Worm (Caenorhabditis elegans) whole organism, L1 larva: ENCODE results near the gene D1086.8.

Source experiments
- C34B4.2 ChIP-seq: sonication (generic microtip); optimal IDR thresholded peaks from 2 replicates; lab custom pipeline; 2017; ENCODE audit warnings: mild to moderate bottlenecking, missing genetic modification characterization, missing compliant biosample characterization
- F16B12.6 ChIP-seq: fragments of 150-350 bp; optimal IDR thresholded peaks from 2 replicates; lab custom pipeline; 2014; ENCODE audit warnings: missing biosample characterization, missing genetic modification characterization
- Y116A8C.19 ChIP-seq: sonication (generic microtip); optimal IDR thresholded peaks from 2 replicates; lab custom pipeline; 2016; ENCODE audit warnings: missing compliant biosample characterization, missing genetic modification characterization, borderline replicate concordance
- ama-1 ChIP-seq: fragments of 150-350 bp; optimal IDR thresholded peaks from 2 replicates; lab custom pipeline; 2014
- ceh-63 ChIP-seq: fragments of 200-800 bp; sonication (Bioruptor generic); optimal IDR thresholded peaks from 2 replicates; lab custom pipeline; 2018; ENCODE audit warnings: mild to moderate bottlenecking, missing genetic modification characterization, missing compliant biosample characterization
- ceh-8 ChIP-seq: fragments of 200-800 bp; sonication (Bioruptor generic); optimal IDR thresholded peaks from 2 replicates; lab custom pipeline; 2018; ENCODE audit warnings: mild to moderate bottlenecking, missing genetic modification characterization, moderate library complexity, missing compliant biosample characterization
- ceh-82 ChIP-seq, 3 experiments: fragments of 150-350 bp in 1 of 3; sonication (generic microtip) in 2 of 3; optimal IDR thresholded peaks; 2 replicates each; lab custom pipeline; 2014 to 2017; ENCODE audit warnings: missing biosample characterization in 3 of 3, missing genetic modification characterization in 3 of 3
- ceh-88 ChIP-seq: fragments of 200-800 bp; sonication (Bioruptor generic); IDR thresholded peaks from 2 replicates; pipeline ENCODE4 v1.3.6; 2022; ENCODE audit warnings: missing genetic modification characterization, missing compliant biosample characterization
- dpl-1 ChIP-seq, 3 experiments: fragments of 150-350 bp in 2 of 3; sonication (generic microtip) in 1 of 3; optimal IDR thresholded peaks; 2 replicates each; lab custom pipeline; 2014 to 2017; ENCODE audit warnings: missing biosample characterization in 3 of 3, missing genetic modification characterization in 3 of 3, missing genetic modification reagents in 3 of 3
- dsc-1 ChIP-seq: sonication (generic microtip); optimal IDR thresholded peaks from 2 replicates; lab custom pipeline; 2016; ENCODE audit warnings: mild to moderate bottlenecking, missing genetic modification characterization, missing compliant biosample characterization
- egl-13 ChIP-seq: sonication (generic microtip); optimal IDR thresholded peaks from 2 replicates; lab custom pipeline; 2016; ENCODE audit warnings: missing genotype, missing genetic modification reagents, missing genetic modification characterization, missing compliant biosample characterization
- elt-3 ChIP-seq, 6 experiments: fragments of 150-350 bp in 1 of 6; sonication (generic microtip); optimal IDR thresholded peaks; 2 replicates each; lab custom pipeline; 2017 to 2018; ENCODE audit warnings: missing biosample characterization in 6 of 6, missing genetic modification characterization in 6 of 6, inconsistent platforms in 1 of 6
- fkh-4 ChIP-seq: sonication (generic microtip); optimal IDR thresholded peaks from 2 replicates; lab custom pipeline; 2016; ENCODE audit warnings: missing compliant biosample characterization, missing genetic modification characterization, borderline replicate concordance
- fkh-8 ChIP-seq: sonication (generic microtip); optimal IDR thresholded peaks from 2 replicates; lab custom pipeline; 2016; ENCODE audit warnings: mild to moderate bottlenecking, missing genetic modification characterization, missing compliant biosample characterization
- grh-1 ChIP-seq: fragments of 200-800 bp; sonication (Bioruptor generic); IDR thresholded peaks from 2 replicates; pipeline ENCODE4 v1.3.6; 2022; ENCODE audit warnings: missing genetic modification reagents, missing genetic modification characterization, missing compliant biosample characterization
- hlh-4 ChIP-seq: sonication (generic microtip); optimal IDR thresholded peaks from 2 replicates; lab custom pipeline; 2016; ENCODE audit warnings: mild to moderate bottlenecking, missing genetic modification characterization, missing compliant biosample characterization
- isw-1 ChIP-seq: fragments of 200-800 bp; sonication (Bioruptor generic); IDR thresholded peaks from 2 replicates; pipeline ENCODE4 v1.3.6; 2022; ENCODE audit warnings: missing genetic modification characterization, missing compliant biosample characterization
- jun-1 ChIP-seq: fragments of 150-350 bp; optimal IDR thresholded peaks from 2 replicates; lab custom pipeline; 2014; ENCODE audit warnings: missing biosample characterization, missing genetic modification reagents, missing genetic modification characterization
- lin-13 ChIP-seq: fragments of 150-350 bp; optimal IDR thresholded peaks from 2 replicates; lab custom pipeline; 2014; ENCODE audit warnings: missing biosample characterization, missing genetic modification reagents, missing genetic modification characterization
- lin-15B ChIP-seq: fragments of 150-350 bp; sonication (generic microtip); optimal IDR thresholded peaks from 3 replicates; lab custom pipeline; 2014; ENCODE audit warnings: missing biosample characterization, missing genetic modification characterization
- lin-35 ChIP-seq, 2 experiments: fragments of 150-350 bp; optimal IDR thresholded peaks; 2 replicates each; lab custom pipeline; 2014; ENCODE audit warnings: missing biosample characterization in 2 of 2, missing genetic modification characterization in 2 of 2, missing genetic modification reagents in 2 of 2
- lin-39 ChIP-seq: fragments of 150-350 bp; optimal IDR thresholded peaks from 2 replicates; lab custom pipeline; 2014; ENCODE audit warnings: missing biosample characterization, missing genetic modification reagents, missing genetic modification characterization
- lir-3 ChIP-seq: sonication (generic microtip); optimal IDR thresholded peaks from 2 replicates; lab custom pipeline; 2016; ENCODE audit warnings: mild to moderate bottlenecking, missing genetic modification characterization, moderate library complexity, missing compliant biosample characterization; ENCODE audit not compliant: poor library complexity
- mab-9 ChIP-seq: fragments of 200-800 bp; sonication (Bioruptor generic); IDR thresholded peaks from 2 replicates; pipeline ENCODE4 v1.3.6; 2022; ENCODE audit warnings: missing genetic modification reagents, missing genetic modification characterization, missing compliant biosample characterization
- mef-2 ChIP-seq: fragments of 150-350 bp; optimal IDR thresholded peaks from 2 replicates; lab custom pipeline; 2014; ENCODE audit warnings: missing biosample characterization, missing genetic modification characterization
- mep-1 ChIP-seq: fragments of 150-350 bp; optimal IDR thresholded peaks from 2 replicates; lab custom pipeline; 2014; ENCODE audit warnings: missing biosample characterization, missing genetic modification characterization
- nhr-20 ChIP-seq: sonication (generic microtip); optimal IDR thresholded peaks from 2 replicates; lab custom pipeline; 2016; ENCODE audit warnings: mild to moderate bottlenecking, missing genetic modification characterization, missing compliant biosample characterization
- nhr-237 ChIP-seq: fragments of 150-350 bp; optimal IDR thresholded peaks from 2 replicates; lab custom pipeline; 2014; ENCODE audit warnings: missing biosample characterization, missing genetic modification characterization
- nhr-85 ChIP-seq: sonication (generic microtip); peaks from one replicate; lab custom pipeline; 2016; ENCODE audit warnings: missing genetic modification characterization, inconsistent platforms, missing compliant biosample characterization
- nhr-90 ChIP-seq: sonication (generic microtip); optimal IDR thresholded peaks from 2 replicates; lab custom pipeline; 2016; ENCODE audit warnings: mild to moderate bottlenecking, missing genetic modification characterization, missing compliant biosample characterization; ENCODE audit not compliant: poor library complexity
- pqm-1 ChIP-seq: sonication (generic microtip); optimal IDR thresholded peaks from 3 replicates; lab custom pipeline; 2017; ENCODE audit warnings: missing biosample characterization, missing genetic modification characterization
- rnt-1 ChIP-seq: sonication (generic microtip); optimal IDR thresholded peaks from 2 replicates; lab custom pipeline; 2016; ENCODE audit warnings: mild to moderate bottlenecking, missing genetic modification characterization, moderate library complexity, missing compliant biosample characterization
- skn-1 ChIP-seq: fragments of 150-350 bp; optimal IDR thresholded peaks from 2 replicates; lab custom pipeline; 2014; ENCODE audit warnings: missing biosample characterization, missing genetic modification characterization
- snpc-4 ChIP-seq: fragments of 150-350 bp; optimal IDR thresholded peaks from 2 replicates; lab custom pipeline; 2014; ENCODE audit warnings: missing biosample characterization, missing genetic modification characterization
- snu-23 ChIP-seq: sonication (generic microtip); optimal IDR thresholded peaks from 2 replicates; lab custom pipeline; 2016; ENCODE audit warnings: missing genetic modification characterization, missing compliant biosample characterization
- sox-4 ChIP-seq: sonication (generic microtip); optimal IDR thresholded peaks from 2 replicates; lab custom pipeline; 2016; ENCODE audit warnings: missing genetic modification characterization, missing compliant biosample characterization
- sup-37 ChIP-seq: fragments of 200-800 bp; sonication (Bioruptor generic); optimal IDR thresholded peaks from 2 replicates; lab custom pipeline; 2018; ENCODE audit warnings: mild to moderate bottlenecking, missing genetic modification characterization, missing compliant biosample characterization
- swsn-7 ChIP-seq: sonication (generic microtip); optimal IDR thresholded peaks from 2 replicates; lab custom pipeline; 2016; ENCODE audit warnings: missing genetic modification characterization, missing compliant biosample characterization
- tlp-1 ChIP-seq: fragments of 150-350 bp; optimal IDR thresholded peaks from 2 replicates; lab custom pipeline; 2014; ENCODE audit warnings: missing biosample characterization, missing genetic modification characterization
- unc-130 ChIP-seq: fragments of 150-350 bp; optimal IDR thresholded peaks from 2 replicates; lab custom pipeline; 2017; ENCODE audit warnings: missing biosample characterization, missing genetic modification characterization, inconsistent platforms
- unc-98 ChIP-seq: fragments of 200-800 bp; sonication (Bioruptor generic); IDR thresholded peaks from 2 replicates; pipeline ENCODE4 v1.3.6; 2022; ENCODE audit warnings: missing genetic modification characterization, missing compliant biosample characterization
- vab-15 ChIP-seq: sonication (generic microtip); optimal IDR thresholded peaks from 2 replicates; lab custom pipeline; 2017; ENCODE audit warnings: missing genotype, mild to moderate bottlenecking, missing genetic modification characterization, missing compliant biosample characterization
- xbp-1 ChIP-seq: sonication (generic microtip); optimal IDR thresholded peaks from 2 replicates; lab custom pipeline; 2016; ENCODE audit warnings: missing genetic modification characterization, missing compliant biosample characterization

Gene D1086.8

DNA sequence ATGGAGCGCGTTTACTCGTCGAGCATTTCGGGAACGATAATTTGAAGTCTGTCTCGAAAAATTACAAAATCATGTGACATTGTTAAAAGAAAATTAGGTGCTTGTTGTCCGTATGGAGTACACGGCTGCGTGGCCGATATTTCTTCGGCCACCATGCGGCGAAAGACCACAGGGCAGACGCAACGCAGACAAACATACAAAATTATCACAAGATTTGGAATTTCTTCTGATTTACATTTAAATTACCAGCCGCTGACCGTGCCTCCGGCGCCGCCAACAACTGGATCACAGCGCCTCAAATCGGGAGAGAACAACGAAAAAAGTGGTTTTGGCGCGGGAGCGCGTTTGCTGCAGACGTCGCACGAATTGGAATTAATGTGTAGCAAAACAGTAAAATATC is 38.8 kb upstream of the D1086.8 start (continued):
- TF ChIP-seq swsn-7 (tag; lab: Kevin White, UChicago), result peak; percentile 98
- TF ChIP-seq rnt-1 (tag; lab: Kevin White, UChicago), result peak; percentile 100
- TF ChIP-seq ceh-8, result peak; percentile 97
- peak; percentile 98 for TF ChIP-seq snu-23
- TF ChIP-seq Y116A8C.19, result peak; percentile 98
- TF ChIP-seq lin-15B, result peak; percentile 65
- TF ChIP-seq grh-1, result peak; percentile 99
- peak; percentile 100 for TF ChIP-seq fkh-4 (tag; lab: Kevin White, UChicago)
- peak; percentile 99 for TF ChIP-seq isw-1
- peak; percentile 19 for TF ChIP-seq F16B12.6
- TF ChIP-seq nhr-20 (tag; lab: Kevin White, UChicago), result peak; percentile 99
- TF ChIP-seq unc-98 (GFP tag; lab: Robert Waterston, UW), result peak; percentile 100
- peak; percentile 97 for TF ChIP-seq fkh-8 (tag; lab: Kevin White, UChicago)
- peak; percentile 83 to 89 for TF ChIP-seq lin-35 (GFP tag; optimal IDR thresholded peaks at IDR 0.05; lab: Kevin White, UChicago)
- peak; percentile 62 for TF ChIP-seq skn-1 (tag; lab: Kevin White, UChicago)
- peak; percentile 92 for TF ChIP-seq C34B4.2 (tag; lab: Kevin White, UChicago)
- peak; percentile 97 for TF ChIP-seq ceh-63 (GFP tag; lab: Kevin White, UChicago)
- peak; percentile 87 for TF ChIP-seq jun-1 (tag; lab: Kevin White, UChicago)
- TF ChIP-seq ceh-88 (GFP tag; lab: Robert Waterston, UW), result peak; percentile 99
- TF ChIP-seq dsc-1 (tag; lab: Kevin White, UChicago), result peak; percentile 99
- peak; percentile 98 for TF ChIP-seq egl-13 (tag; lab: Kevin White, UChicago)
- peak; percentile 92 for TF ChIP-seq lin-13 (GFP tag; lab: Kevin White, UChicago)
- TF ChIP-seq sox-4 (tag; lab: Kevin White, UChicago), result peak; percentile 98
- peak; percentile 93 for TF ChIP-seq lin-39
- TF ChIP-seq nhr-85, result peak; percentile 100
- TF ChIP-seq xbp-1 (tag; lab: Kevin White, UChicago), result peak; percentile 96
- TF ChIP-seq hlh-4 (tag; lab: Kevin White, UChicago), result peak; percentile 95
- TF ChIP-seq vab-15, result peak; percentile 88
- TF ChIP-seq snpc-4 (tag; lab: Kevin White, UChicago), result peak; percentile 85
- TF ChIP-seq nhr-237, result peak; percentile 63
- TF ChIP-seq sup-37, result peak; percentile 94
- peak; percentile 83 for TF ChIP-seq mep-1 (tag; lab: Kevin White, UChicago)
- peak; percentile 98 for TF ChIP-seq unc-130 (tag; lab: Kevin White, UChicago)
- TF ChIP-seq elt-3 (tag; optimal IDR thresholded peaks at IDR 0.05; lab: Kevin White, UChicago), result peak in 4 of 6 experiments; percentile 18 to 85 (median 64)

DNA sequence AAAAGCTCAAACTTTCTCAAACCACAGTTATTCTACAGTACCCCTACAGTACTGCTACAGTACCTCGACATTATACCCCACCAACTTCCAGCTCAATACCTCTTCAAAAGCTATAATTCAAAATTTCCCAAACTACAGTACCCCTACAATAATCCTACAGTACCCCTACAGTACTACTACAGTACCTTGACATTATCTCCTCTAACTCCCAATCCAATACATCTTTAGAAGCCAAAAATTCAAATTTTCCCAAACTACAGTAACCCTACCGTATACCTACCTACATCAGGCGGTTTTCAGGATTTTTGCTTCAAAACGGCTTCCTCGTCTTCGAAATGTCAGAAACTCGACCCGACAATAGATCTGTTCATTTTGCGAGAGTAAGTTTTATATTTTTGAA is 36.4 kb upstream of the D1086.8 start, which contains the start of gene F58D12.3:
TSS of gene F58D12.3 (plus strand) at position 301 of the 400 bp plus-strand sequence.
- no peak for TF ChIP-seq lin-35 (GFP tag; optimal IDR thresholded peaks at IDR 0.05; lab: Kevin White, UChicago)
- no peak for TF ChIP-seq mab-9 (GFP tag; lab: Robert Waterston, UW)
- TF ChIP-seq mef-2 (tag; lab: Kevin White, UChicago), result no peak
- TF ChIP-seq ceh-8, result no peak
- TF ChIP-seq nhr-90 (tag; lab: Kevin White, UChicago), result no peak
- TF ChIP-seq, all 84 proteins: peak for 0

DNA sequence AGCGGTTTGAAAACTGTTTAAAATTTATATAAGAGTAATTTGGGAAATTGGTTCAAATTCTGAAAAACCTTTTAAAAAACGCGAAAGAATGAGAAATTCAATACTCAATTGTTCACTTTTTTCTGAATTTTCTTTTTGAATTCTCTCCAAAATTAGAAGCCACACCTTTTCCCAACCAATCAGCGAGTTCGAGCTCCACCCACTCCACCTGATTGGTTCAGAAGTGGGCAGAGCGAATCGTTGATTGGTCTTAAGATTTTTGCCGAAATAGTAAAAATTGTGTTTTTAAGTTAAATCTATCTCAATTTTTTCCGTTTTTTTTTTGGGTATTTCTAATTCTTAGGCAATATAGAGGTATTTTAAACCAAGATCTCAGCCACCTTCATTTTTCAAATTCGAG is 29.9 kb upstream of the D1086.8 start:
- TF ChIP-seq pqm-1, result no peak
- no peak for TF ChIP-seq sox-4 (tag; lab: Kevin White, UChicago)
- TF ChIP-seq tlp-1 (tag; lab: Kevin White, UChicago), result no peak
- no peak for TF ChIP-seq dpl-1 (GFP tag; optimal IDR thresholded peaks at IDR 0.05; lab: Kevin White, UChicago)
- no peak for TF ChIP-seq lir-3 (tag; lab: Kevin White, UChicago)
- TF ChIP-seq ama-1, result no peak
- no peak for TF ChIP-seq fkh-4 (tag; lab: Kevin White, UChicago)
- TF ChIP-seq lin-39, result no peak
- TF ChIP-seq ceh-82 (tag; optimal IDR thresholded peaks at IDR 0.05; lab: Kevin White, UChicago), result no peak
- no peak for TF ChIP-seq isw-1
- no peak for TF ChIP-seq lin-13 (GFP tag; lab: Kevin White, UChicago)
- TF ChIP-seq nhr-20 (tag; lab: Kevin White, UChicago), result no peak
